Worm (Caenorhabditis elegans) whole organism, young adult: Measurements from ENCODE around the gene gipc-2.

Experiments used
- C17E4.6 ChIP-seq: fragments of 200-800 bp; sonication (Bioruptor generic); IDR thresholded peaks from 2 replicates; pipeline ENCODE4 v1.3.6; 2022; ENCODE audit warnings: missing genetic modification reagents, missing genetic modification characterization, missing compliant biosample characterization
- F10E7.11 ChIP-seq: sonication (generic microtip); optimal IDR thresholded peaks from 2 replicates; lab custom pipeline; 2017; ENCODE audit warnings: mild to moderate bottlenecking, missing genetic modification characterization, moderate library complexity, missing compliant biosample characterization
- F22D6.2 ChIP-seq: sonication (generic microtip); optimal IDR thresholded peaks from 2 replicates; lab custom pipeline; 2016; ENCODE audit warnings: mild to moderate bottlenecking, missing genetic modification characterization, missing compliant biosample characterization
- F23B12.7 ChIP-seq: sonication (generic microtip); optimal IDR thresholded peaks from 2 replicates; lab custom pipeline; 2017; ENCODE audit warnings: missing genetic modification characterization, mild to moderate bottlenecking, missing compliant biosample characterization, antibody characterized with exemption, moderate library complexity; ENCODE audit not compliant: insufficient read depth
- F33H1.4 ChIP-seq: fragments of 200-800 bp; sonication (Bioruptor generic); IDR thresholded peaks from 2 replicates; pipeline ENCODE4 v1.3.6; 2022; ENCODE audit warnings: missing genetic modification reagents, missing genetic modification characterization, missing compliant biosample characterization
- F37B4.10 ChIP-seq: fragments of 200-800 bp; sonication (Bioruptor generic); IDR thresholded peaks from 2 replicates; pipeline ENCODE4 v1.3.6; 2022; ENCODE audit warnings: missing genetic modification characterization, missing compliant biosample characterization
- F39B2.1 ChIP-seq: fragments of 200-800 bp; sonication (Bioruptor generic); IDR thresholded peaks from 2 replicates; pipeline ENCODE4 v1.3.6; 2022; ENCODE audit warnings: missing genetic modification reagents, missing genetic modification characterization, missing compliant biosample characterization
- F55B11.4 ChIP-seq: sonication (generic microtip); optimal IDR thresholded peaks from 2 replicates; lab custom pipeline; 2016; ENCODE audit warnings: missing compliant biosample characterization, missing genetic modification characterization, borderline replicate concordance; ENCODE audit not compliant: insufficient read depth
- F57A8.1 ChIP-seq: fragments of 200-800 bp; sonication (Bioruptor generic); optimal IDR thresholded peaks from 2 replicates; lab custom pipeline; 2018; ENCODE audit warnings: mild to moderate bottlenecking, missing genetic modification characterization, moderate library complexity, missing compliant biosample characterization
- F57C9.4 ChIP-seq: sonication (generic microtip); optimal IDR thresholded peaks from 2 replicates; lab custom pipeline; 2017; ENCODE audit warnings: mild to moderate bottlenecking, missing genetic modification characterization, missing compliant biosample characterization
- K12H6.12 ChIP-seq: fragments of 200-800 bp; sonication (Bioruptor generic); optimal IDR thresholded peaks from 2 replicates; lab custom pipeline; 2018; ENCODE audit warnings: mild to moderate bottlenecking, missing genetic modification characterization, missing compliant biosample characterization
- T07F8.4 ChIP-seq: sonication (generic microtip); optimal IDR thresholded peaks from 2 replicates; lab custom pipeline; 2016; ENCODE audit warnings: mild to moderate bottlenecking, missing genetic modification characterization, moderate library complexity, missing compliant biosample characterization
- Y53G8AR.9 ChIP-seq: fragments of 200-800 bp; sonication (Bioruptor generic); conservative IDR thresholded peaks from 2 replicates; pipeline ENCODE4 v1.3.6; 2022; ENCODE audit warnings: missing genetic modification reagents, missing genetic modification characterization, missing compliant biosample characterization
- Y56A3A.18 ChIP-seq: fragments of 200-800 bp; sonication (Bioruptor generic); IDR thresholded peaks from 2 replicates; pipeline ENCODE4 v1.3.6; 2022; ENCODE audit warnings: missing genetic modification reagents, missing genetic modification characterization, missing compliant biosample characterization
- Y95B8A.8 ChIP-seq: fragments of 200-800 bp; sonication (Bioruptor generic); IDR thresholded peaks from 2 replicates; pipeline ENCODE4 v1.3.6; 2022; ENCODE audit warnings: missing genetic modification reagents, missing genetic modification characterization, missing compliant biosample characterization
- ZK185.1 ChIP-seq: sonication (generic microtip); optimal IDR thresholded peaks from 2 replicates; lab custom pipeline; 2016; ENCODE audit warnings: mild to moderate bottlenecking, missing genetic modification characterization, missing compliant biosample characterization; ENCODE audit not compliant: poor library complexity, severe bottlenecking
- attf-3 ChIP-seq: fragments of 200-800 bp; sonication (Bioruptor generic); conservative IDR thresholded peaks from 2 replicates; pipeline ENCODE4 v1.3.6; 2022; ENCODE audit warnings: missing genetic modification reagents, missing genetic modification characterization, missing compliant biosample characterization
- bed-1 ChIP-seq: fragments of 200-800 bp; sonication (Bioruptor generic); IDR thresholded peaks from 2 replicates; pipeline ENCODE4 v1.3.6; 2022; ENCODE audit warnings: missing genetic modification reagents, missing genetic modification characterization, missing compliant biosample characterization
- cebp-2 ChIP-seq: fragments of 200-800 bp; sonication (Bioruptor generic); IDR thresholded peaks from 2 replicates; pipeline ENCODE4 v1.3.6; 2022; ENCODE audit warnings: missing genetic modification characterization, missing compliant biosample characterization
- ceh-27 ChIP-seq: fragments of 200-800 bp; sonication (Bioruptor generic); optimal IDR thresholded peaks from 2 replicates; lab custom pipeline; 2018; ENCODE audit warnings: mild to moderate bottlenecking, missing genetic modification characterization, moderate library complexity, missing compliant biosample characterization
- ceh-40 ChIP-seq: fragments of 200-800 bp; sonication (Bioruptor generic); IDR thresholded peaks from 2 replicates; pipeline ENCODE4 v1.3.6; 2022; ENCODE audit warnings: missing genetic modification characterization, missing compliant biosample characterization
- ceh-79 ChIP-seq: sonication (generic microtip); optimal IDR thresholded peaks from 2 replicates; lab custom pipeline; 2017; ENCODE audit warnings: mild to moderate bottlenecking, missing genetic modification characterization, missing compliant biosample characterization
- ceh-91 ChIP-seq: fragments of 200-800 bp; sonication (Bioruptor generic); IDR thresholded peaks from 2 replicates; pipeline ENCODE4 v1.3.6; 2022; ENCODE audit warnings: missing genetic modification reagents, missing genetic modification characterization, missing compliant biosample characterization
- die-1 ChIP-seq: sonication (generic microtip); optimal IDR thresholded peaks from 2 replicates; lab custom pipeline; 2016; ENCODE audit warnings: missing genotype, mild to moderate bottlenecking, missing genetic modification characterization, missing compliant biosample characterization
- dpl-1 ChIP-seq: fragments of 150-350 bp; optimal IDR thresholded peaks from 2 replicates; lab custom pipeline; 2014; ENCODE audit warnings: missing biosample characterization, missing genetic modification reagents, missing genetic modification characterization
- efl-1 ChIP-seq: fragments of 150-350 bp; optimal IDR thresholded peaks from 2 replicates; lab custom pipeline; 2014; ENCODE audit warnings: missing biosample characterization, missing genetic modification reagents, missing genetic modification characterization
- egl-44 ChIP-seq: fragments of 200-800 bp; sonication (Bioruptor generic); IDR thresholded peaks from 2 replicates; pipeline ENCODE4 v1.3.6; 2022; ENCODE audit warnings: missing genetic modification reagents, missing genetic modification characterization, missing compliant biosample characterization
- ets-4 ChIP-seq: fragments of 200-800 bp; sonication (Bioruptor generic); optimal IDR thresholded peaks from 2 replicates; lab custom pipeline; 2018; ENCODE audit warnings: mild to moderate bottlenecking, missing genetic modification characterization, missing compliant biosample characterization
- gei-17 ChIP-seq: fragments of 200-800 bp; sonication (Bioruptor generic); optimal IDR thresholded peaks from 2 replicates; lab custom pipeline; 2018; ENCODE audit warnings: mild to moderate bottlenecking, missing genetic modification characterization, missing compliant biosample characterization
- hlh-12 ChIP-seq: sonication (generic microtip); optimal IDR thresholded peaks from 2 replicates; lab custom pipeline; 2016; ENCODE audit warnings: missing genetic modification characterization, missing compliant biosample characterization
- hmg-20 ChIP-seq: fragments of 200-800 bp; sonication (Bioruptor generic); IDR thresholded peaks from 2 replicates; pipeline ENCODE4 v1.3.6; 2022; ENCODE audit warnings: missing genetic modification reagents, missing genetic modification characterization, missing compliant biosample characterization
- hrde-1 ChIP-seq: sonication (generic microtip); optimal IDR thresholded peaks from 2 replicates; lab custom pipeline; 2016; ENCODE audit warnings: missing genetic modification characterization, mild to moderate bottlenecking, missing compliant biosample characterization, moderate library complexity, missing genotype, missing genetic modification reagents, borderline replicate concordance
- lin-26 ChIP-seq: fragments of 200-800 bp; sonication (Bioruptor generic); IDR thresholded peaks from 2 replicates; pipeline ENCODE4 v1.3.6; 2022; ENCODE audit warnings: missing genetic modification reagents, missing genetic modification characterization, missing compliant biosample characterization
- lin-54 ChIP-seq: fragments of 200-800 bp; sonication (Bioruptor generic); optimal IDR thresholded peaks from 2 replicates; lab custom pipeline; 2018; ENCODE audit warnings: mild to moderate bottlenecking, missing genetic modification characterization, missing compliant biosample characterization
- lir-1 ChIP-seq: fragments of 200-800 bp; sonication (Bioruptor generic); conservative IDR thresholded peaks from 2 replicates; pipeline ENCODE4 v1.3.6; 2022; ENCODE audit warnings: missing genetic modification reagents, missing genetic modification characterization, missing compliant biosample characterization
- mcd-1 ChIP-seq: fragments of 200-800 bp; sonication (Bioruptor generic); IDR thresholded peaks from 2 replicates; pipeline ENCODE4 v1.3.6; 2022; ENCODE audit warnings: missing genetic modification reagents, missing genetic modification characterization, missing compliant biosample characterization
- mel-28 ChIP-seq: sonication (generic microtip); optimal IDR thresholded peaks from 2 replicates; lab custom pipeline; 2016; ENCODE audit warnings: borderline replicate concordance, mild to moderate bottlenecking, missing genetic modification characterization, missing compliant biosample characterization
- nfya-1 ChIP-seq: sonication (generic microtip); optimal IDR thresholded peaks from 2 replicates; lab custom pipeline; 2017; ENCODE audit warnings: antibody characterized with exemption, missing compliant biosample characterization, missing genetic modification characterization, borderline replicate concordance; ENCODE audit not compliant: insufficient read depth
- nhr-27 ChIP-seq: fragments of 200-800 bp; sonication (Bioruptor generic); optimal IDR thresholded peaks from 2 replicates; lab custom pipeline; 2018; ENCODE audit warnings: mild to moderate bottlenecking, missing genetic modification characterization, moderate library complexity, missing compliant biosample characterization
- pha-4 ChIP-seq: fragments of 150-350 bp; sonication (generic microtip); optimal IDR thresholded peaks from 2 replicates; lab custom pipeline; 2014; ENCODE audit warnings: missing biosample characterization, missing genetic modification reagents, missing genetic modification characterization
- snpc-1.3 ChIP-seq: sonication (generic microtip); optimal IDR thresholded peaks from 2 replicates; lab custom pipeline; 2017; ENCODE audit warnings: missing genetic modification characterization, mild to moderate bottlenecking, missing compliant biosample characterization, antibody characterized with exemption, moderate library complexity, missing genotype, missing genetic modification reagents; ENCODE audit not compliant: insufficient read depth
- tbx-9 ChIP-seq: sonication (generic microtip); optimal IDR thresholded peaks from 2 replicates; lab custom pipeline; 2016; ENCODE audit warnings: borderline replicate concordance, missing genetic modification characterization, inconsistent platforms, missing compliant biosample characterization
- unc-62 ChIP-seq: fragments of 150-350 bp; optimal IDR thresholded peaks from 2 replicates; lab custom pipeline; 2014; ENCODE audit warnings: missing biosample characterization, missing genetic modification reagents, missing genetic modification characterization
- xnd-1 ChIP-seq: sonication (generic microtip); optimal IDR thresholded peaks from 2 replicates; lab custom pipeline; 2016; ENCODE audit warnings: missing genotype, missing genetic modification reagents, missing genetic modification characterization, missing compliant biosample characterization
- zfh-2 ChIP-seq: fragments of 200-800 bp; sonication (Bioruptor generic); conservative IDR thresholded peaks from 2 replicates; pipeline ENCODE4 v1.3.6; 2022; ENCODE audit warnings: missing genetic modification reagents, missing genetic modification characterization, missing compliant biosample characterization
- ztf-18 ChIP-seq: sonication (generic microtip); optimal IDR thresholded peaks from 2 replicates; lab custom pipeline; 2016; ENCODE audit warnings: missing genotype, mild to moderate bottlenecking, missing genetic modification characterization, missing compliant biosample characterization
- ztf-22 ChIP-seq: fragments of 200-800 bp; sonication (Bioruptor generic); optimal IDR thresholded peaks from 2 replicates; lab custom pipeline; 2018; ENCODE audit warnings: mild to moderate bottlenecking, missing genetic modification characterization, moderate library complexity, missing compliant biosample characterization
- ztf-26 ChIP-seq: sonication (generic microtip); optimal IDR thresholded peaks from 2 replicates; lab custom pipeline; 2017; ENCODE audit warnings: missing genetic modification characterization, missing compliant biosample characterization
- ztf-6 ChIP-seq: fragments of 200-800 bp; sonication (Bioruptor generic); IDR thresholded peaks from 2 replicates; pipeline ENCODE4 v1.3.6; 2022; ENCODE audit warnings: missing genetic modification reagents, missing genetic modification characterization, missing compliant biosample characterization

The gipc-2 gene

ce11 chrIV:9989416-9989815 is 38.0 kb downstream of the gipc-2 start (continued):
- TF ChIP-seq ztf-26 (no peak), pha-4 (tag; lab: Kevin White, UChicago) (no peak), zfh-2 (no peak), dpl-1 (GFP tag; lab: Kevin White, UChicago) (no peak), Y95B8A.8 (no peak), ztf-22 (GFP tag; lab: Kevin White, UChicago) (no peak), ztf-18 (tag; lab: Kevin White, UChicago) (no peak), ceh-27 (no peak), F55B11.4 (tag; lab: Kevin White, UChicago) (no peak), F33H1.4 (GFP tag; lab: Robert Waterston, UW) (no peak), hlh-12 (tag; lab: Kevin White, UChicago) (no peak), unc-62 (no peak), egl-44 (GFP tag; lab: Robert Waterston, UW) (no peak), bed-1 (GFP tag; lab: Robert Waterston, UW) (no peak), snpc-1.3 (tag; lab: Kevin White, UChicago) (no peak), lin-54 (GFP tag; lab: Kevin White, UChicago) (peak; percentile 5), mel-28 (tag; lab: Kevin White, UChicago) (no peak), T07F8.4 (no peak), die-1 (no peak), hrde-1 (tag; lab: Kevin White, UChicago) (peak; percentile 57), ceh-91 (GFP tag; lab: Robert Waterston, UW) (0 out of 2 replicates have a peak, but pooled peaks have one; percentile 9), xnd-1 (tag; lab: Kevin White, UChicago) (no peak), F57C9.4 (no peak), lin-26 (GFP tag; lab: Robert Waterston, UW) (no peak), lir-1 (GFP tag; lab: Robert Waterston, UW) (no peak), ceh-79 (tag; lab: Kevin White, UChicago) (no peak), F10E7.11 (tag; lab: Kevin White, UChicago) (no peak), gei-17 (GFP tag; lab: Kevin White, UChicago) (no peak), cebp-2 (no peak), F23B12.7 (tag; lab: Kevin White, UChicago) (no peak), ZK185.1 (tag; lab: Kevin White, UChicago) (no peak), attf-3 (GFP tag; lab: Robert Waterston, UW) (no peak), C17E4.6 (no peak), efl-1 (GFP tag; lab: Kevin White, UChicago) (no peak), F57A8.1 (GFP tag; lab: Kevin White, UChicago) (no peak), K12H6.12 (tag; lab: Kevin White, UChicago) (no peak), ceh-40 (GFP tag; lab: Robert Waterston, UW) (no peak), tbx-9 (tag; lab: Kevin White, UChicago) (no peak), Y53G8AR.9 (no peak; the same call in 1 of the 2 replicates), ztf-6 (GFP tag; lab: Robert Waterston, UW) (no peak), nfya-1 (tag; lab: Kevin White, UChicago) (no peak), nhr-27 (tag; lab: Kevin White, UChicago) (no peak), mcd-1 (GFP tag; lab: Robert Waterston, UW) (no peak), F39B2.1 (no peak), Y56A3A.18 (GFP tag; lab: Robert Waterston, UW) (no peak), F37B4.10 (GFP tag; lab: Robert Waterston, UW) (no peak), ets-4 (GFP tag; lab: Kevin White, UChicago) (no peak), F22D6.2 (tag; lab: Kevin White, UChicago) (no peak), hmg-20 (GFP tag; lab: Robert Waterston, UW) (no peak)
